Worm (Caenorhabditis elegans) whole organism, L4 larva: ENCODE measurements around the gene ldp-1.
A peak's percentile ranks its signal among the peaks of the same experiment; 100 is the strongest.

Experiments used
- F44E2.7 ChIP-seq: fragments of 200-800 bp; sonication (Bioruptor generic); IDR thresholded peaks from 2 replicates; pipeline ENCODE4 v2.1.2; 2022; ENCODE audit warnings: missing genetic modification characterization, missing compliant biosample characterization
- Y105C5A.15 ChIP-seq: fragments of 200-800 bp; sonication (Bioruptor generic); IDR thresholded peaks from 2 replicates; pipeline ENCODE4 v1.3.6; 2022; ENCODE audit warnings: missing genetic modification characterization, missing compliant biosample characterization
- Y48G9A.11 ChIP-seq: fragments of 200-800 bp; sonication (Bioruptor generic); IDR thresholded peaks from 2 replicates; pipeline ENCODE4 v1.3.6; 2022; ENCODE audit warnings: missing genetic modification reagents, missing genetic modification characterization, missing compliant biosample characterization
- ceh-20 ChIP-seq: fragments of 200-800 bp; sonication (Bioruptor generic); IDR thresholded peaks from 2 replicates; pipeline ENCODE4 v1.3.6; 2022; ENCODE audit warnings: missing genetic modification reagents, missing genetic modification characterization, missing compliant biosample characterization
- ceh-28 ChIP-seq: fragments of 150-350 bp; optimal IDR thresholded peaks from 2 replicates; lab custom pipeline; 2014; ENCODE audit warnings: missing biosample characterization, missing genetic modification reagents, missing genetic modification characterization
- ceh-44 ChIP-seq: fragments of 200-800 bp; sonication (Bioruptor generic); IDR thresholded peaks from 2 replicates; pipeline ENCODE4 v1.3.6; 2022; ENCODE audit warnings: missing genetic modification reagents, missing genetic modification characterization, missing compliant biosample characterization
- daf-12 ChIP-seq: fragments of 150-350 bp; optimal IDR thresholded peaks from 2 replicates; lab custom pipeline; 2014; ENCODE audit warnings: missing biosample characterization, missing genetic modification reagents, missing genetic modification characterization
- dmd-8 ChIP-seq: fragments of 200-800 bp; sonication (Bioruptor generic); IDR thresholded peaks from 2 replicates; pipeline ENCODE4 v1.3.6; 2022; ENCODE audit warnings: missing genetic modification characterization, missing compliant biosample characterization
- dmd-9 ChIP-seq: fragments of 200-800 bp; sonication (Bioruptor generic); IDR thresholded peaks from 2 replicates; pipeline ENCODE4 v1.3.6; 2022; ENCODE audit warnings: missing genetic modification reagents, missing genetic modification characterization, missing compliant biosample characterization
- dpl-1 ChIP-seq: fragments of 150-350 bp; optimal IDR thresholded peaks from 2 replicates; lab custom pipeline; 2014; ENCODE audit warnings: missing biosample characterization, missing genetic modification reagents, missing genetic modification characterization
- fkh-10 ChIP-seq: fragments of 150-350 bp; optimal IDR thresholded peaks from 2 replicates; lab custom pipeline; 2014; ENCODE audit warnings: missing biosample characterization, missing genetic modification reagents, missing genetic modification characterization
- fos-1 ChIP-seq: fragments of 150-350 bp; optimal IDR thresholded peaks from 2 replicates; lab custom pipeline; 2014; ENCODE audit warnings: missing biosample characterization, missing genetic modification characterization
- lin-15B ChIP-seq: fragments of 150-350 bp; sonication (generic microtip); optimal IDR thresholded peaks from 3 replicates; lab custom pipeline; 2014; ENCODE audit warnings: missing biosample characterization, missing genetic modification characterization
- lir-3 ChIP-seq: sonication (generic microtip); optimal IDR thresholded peaks from 2 replicates; lab custom pipeline; 2016; ENCODE audit warnings: mild to moderate bottlenecking, missing genetic modification characterization, missing compliant biosample characterization
- mep-1 ChIP-seq: fragments of 150-350 bp; sonication (generic microtip); optimal IDR thresholded peaks from 3 replicates; lab custom pipeline; 2014; ENCODE audit warnings: missing biosample characterization, missing genetic modification characterization
- mxl-3 ChIP-seq: fragments of 200-800 bp; sonication (Bioruptor generic); optimal IDR thresholded peaks from 2 replicates; lab custom pipeline; 2018; ENCODE audit warnings: mild to moderate bottlenecking, missing genetic modification characterization, missing compliant biosample characterization
- nhr-28 ChIP-seq: fragments of 150-350 bp; optimal IDR thresholded peaks from 2 replicates; lab custom pipeline; 2014; ENCODE audit warnings: missing biosample characterization, missing genetic modification characterization
- nhr-42 ChIP-seq: fragments of 200-800 bp; sonication (Bioruptor generic); IDR thresholded peaks from 2 replicates; pipeline ENCODE4 v1.3.6; 2022; ENCODE audit warnings: missing genetic modification characterization, missing compliant biosample characterization
- php-3 ChIP-seq: fragments of 200-800 bp; sonication (Bioruptor generic); IDR thresholded peaks from 2 replicates; pipeline ENCODE4 v1.3.6; 2022; ENCODE audit warnings: missing genetic modification reagents, missing genetic modification characterization, missing compliant biosample characterization
- sdz-12 ChIP-seq: fragments of 200-800 bp; sonication (Bioruptor generic); optimal IDR thresholded peaks from 2 replicates; lab custom pipeline; 2018; ENCODE audit warnings: mild to moderate bottlenecking, missing genetic modification characterization, missing compliant biosample characterization
- unc-62 ChIP-seq, 3 experiments: fragments of 150-350 bp in 1 of 3; sonication (generic microtip); optimal IDR thresholded peaks in 2 of 3; peaks in 1 of 3; 1 replicate in 1 of 3; 2 replicates in 2 of 3; lab custom pipeline; 2014 to 2017; ENCODE audit warnings: missing biosample characterization in 3 of 3, missing genetic modification characterization in 3 of 3, missing genetic modification reagents in 3 of 3, missing genotype in 1 of 3
- zfp-2 ChIP-seq: sonication (generic microtip); optimal IDR thresholded peaks from 2 replicates; lab custom pipeline; 2016; ENCODE audit warnings: mild to moderate bottlenecking, missing genetic modification characterization, missing compliant biosample characterization
- zfp-3 ChIP-seq: fragments of 200-800 bp; sonication (Bioruptor generic); conservative IDR thresholded peaks from 2 replicates; pipeline ENCODE4 v1.3.6; 2022; ENCODE audit warnings: missing genetic modification reagents, missing genetic modification characterization, missing compliant biosample characterization
- ztf-7 ChIP-seq: fragments of 150-350 bp; optimal IDR thresholded peaks from 2 replicates; lab custom pipeline; 2014; ENCODE audit warnings: missing biosample characterization, missing genetic modification characterization

Gene ldp-1

ce11 chrV:2166679-2167078, 39.3 kb downstream of the ldp-1 start, which contains the start of gene srbc-19:
Gene srbc-19, minus strand, starts transcription at chrV:2166779.
- TF ChIP-seq ceh-44 (GFP tag; lab: Robert Waterston, UW), result no peak
- TF ChIP-seq Y105C5A.15 (GFP tag; lab: Robert Waterston, UW), result no peak
- no peak for TF ChIP-seq zfp-2
- TF ChIP-seq ceh-28, result no peak
- no peak for TF ChIP-seq lin-15B (tag; lab: Kevin White, UChicago)
- no peak for TF ChIP-seq dpl-1
- TF ChIP-seq lir-3 (tag; lab: Kevin White, UChicago), result no peak
- no peak for TF ChIP-seq Y48G9A.11 (GFP tag; lab: Robert Waterston, UW)
- TF ChIP-seq, all 104 proteins: peak for 0

- TF ChIP-seq zfp-3 (no peak), dmd-9 (GFP tag; lab: Robert Waterston, UW) (no peak), sdz-12 (no peak), fkh-10 (GFP tag; lab: Kevin White, UChicago) (no peak)
Measured at ce11 chrV:2174465-2174864, 47.1 kb downstream of the ldp-1 start.

DNA sequence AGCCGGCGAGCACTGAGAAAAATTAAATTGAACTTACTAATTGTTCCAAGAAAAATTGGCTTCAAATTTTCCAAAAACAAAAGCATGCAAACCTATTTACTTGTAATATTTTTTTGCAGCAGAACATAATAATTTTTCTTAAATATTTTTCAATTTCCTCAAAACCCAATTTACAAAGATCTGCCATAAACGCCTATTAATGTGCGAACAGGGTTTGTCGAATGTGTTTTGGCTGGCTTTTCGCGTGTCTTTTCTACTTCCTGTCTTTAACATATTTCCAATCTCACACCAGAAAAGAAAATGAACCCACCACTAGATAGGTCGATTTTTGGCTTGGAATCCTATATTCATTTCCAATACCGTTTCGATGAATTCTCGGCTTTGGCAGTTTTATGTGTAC, 47.9 kb downstream of the ldp-1 start, which contains the start of gene C45H4.18:
TSS of gene C45H4.18 (plus strand) at position 301 of the 400 bp plus-strand sequence.
- TF ChIP-seq F44E2.7 (GFP tag; lab: Robert Waterston, UW) (no peak), mep-1 (tag; lab: Kevin White, UChicago) (no peak), mxl-3 (GFP tag; lab: Kevin White, UChicago) (no peak), php-3 (GFP tag; lab: Robert Waterston, UW) (no peak), sdz-12 (no peak), ztf-7 (no peak), dmd-8 (no peak), ceh-20 (no peak), nhr-42 (GFP tag; lab: Robert Waterston, UW) (no peak)
- TF ChIP-seq, all 104 proteins: peak for 0

DNA sequence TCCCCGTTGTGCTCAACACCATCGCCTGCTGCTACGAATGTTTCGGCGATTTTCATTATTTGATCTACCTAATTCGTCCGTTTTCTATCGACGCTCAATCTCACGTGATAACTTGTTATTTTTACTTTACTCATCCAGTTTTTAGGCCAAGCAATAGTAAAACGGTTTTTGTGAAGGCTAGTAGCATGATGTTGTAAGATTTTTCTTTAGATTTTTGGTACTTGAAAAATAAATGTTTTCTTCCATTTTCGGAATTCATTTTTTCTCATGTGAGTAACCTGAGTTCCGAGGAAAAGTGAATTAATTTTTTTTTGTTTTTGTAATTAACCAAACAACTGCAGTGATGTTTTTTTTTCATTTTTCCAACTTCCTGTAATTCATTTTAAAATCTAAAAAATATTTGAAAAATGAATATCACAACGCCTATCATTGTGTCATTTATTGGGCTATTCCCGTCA, 50.0 kb downstream of the ldp-1 start, which contains the start of gene srbc-17:
TSS of gene srbc-17 (plus strand) at position 408 of the 458 bp plus-strand sequence.
- TF ChIP-seq unc-62 (GFP tag; optimal IDR thresholded peaks at IDR 0.05 in 1 of 2; lab: Kevin White, UChicago) (peak in 1 of 2 experiments; percentile 94), unc-62 (tag; optimal IDR thresholded peaks at IDR 0.05; lab: Kevin White, UChicago) (no peak), fos-1 (tag; lab: Kevin White, UChicago) (no peak)

DNA sequence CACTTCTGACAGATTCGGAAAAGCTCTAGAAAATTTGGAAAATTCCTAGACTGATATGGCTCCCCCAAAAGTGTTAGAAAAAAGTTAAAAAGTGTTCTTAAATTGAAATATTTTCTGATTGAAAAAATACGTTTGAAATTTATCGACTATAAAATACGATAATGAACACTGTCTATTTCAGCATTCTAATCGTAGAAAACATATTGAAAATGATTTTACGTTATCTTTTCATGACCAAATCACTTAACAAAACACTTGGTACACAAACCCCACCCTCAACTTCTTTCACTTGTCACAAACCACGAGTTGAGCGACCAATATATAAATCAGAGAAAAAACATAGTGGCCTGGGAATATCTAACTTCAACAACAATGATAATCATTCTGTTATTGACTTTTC, 51.9 kb downstream of the ldp-1 start, which contains the start of gene cyp-33C1:
TSS of gene cyp-33C1 (plus strand) at position 301 of the 400 bp plus-strand sequence.
- TF ChIP-seq daf-12 (tag; lab: Kevin White, UChicago), result no peak
- TF ChIP-seq nhr-28, result peak; percentile 54
